Worm (Caenorhabditis elegans): ENCODE results near the gene tank-1.

tank-1 gene

ce11 chrV:1285657-1286123 is at the start of gene tank-1:
Gene tank-1 (minus strand): TSS chrV:1285707.
- TF ChIP-seq pat-9 (tag; optimal IDR thresholded peaks at IDR 0.05) (no peak), dve-1 (tag; optimal IDR thresholded peaks at IDR 0.05) (no peak), unc-55 (GFP tag; optimal IDR thresholded peaks at IDR 0.05) (no peak), zip-5 (tag; optimal IDR thresholded peaks at IDR 0.05) (no peak), Y22D7AL.16 (tag; optimal IDR thresholded peaks at IDR 0.05) (no peak), lim-6 (tag; optimal IDR thresholded peaks at IDR 0.05) (no peak)

- TF ChIP-seq ceh-18 (tag; optimal IDR thresholded peaks at IDR 0.05) (peak; percentile 11), nfya-1 (tag; optimal IDR thresholded peaks at IDR 0.05) (no peak), unc-55 (GFP tag; optimal IDR thresholded peaks at IDR 0.05) (peak; percentile 40)
These were observed 41.8 kb upstream of the tank-1 start for ce11 chrV:1327317-1327716.

- TF ChIP-seq unc-55 (GFP tag; optimal IDR thresholded peaks at IDR 0.05) (peak; percentile 78), elt-4 (tag; optimal IDR thresholded peaks at IDR 0.05) (no peak)
These were observed 40.6 kb upstream of the tank-1 start for ce11 chrV:1326067-1326466.

- TF ChIP-seq fkh-6 (tag; optimal IDR thresholded peaks at IDR 0.05) (no peak), ref-2 (tag; optimal IDR thresholded peaks at IDR 0.05) (no peak), mec-3 (tag; optimal IDR thresholded peaks at IDR 0.05; ENCODE audit: borderline replicate concordance) (no peak), unc-42 (tag; optimal IDR thresholded peaks at IDR 0.05) (peak; percentile 60)
These were observed 36.3 kb upstream of the tank-1 start for ce11 chrV:1321776-1322175.

- TF ChIP-seq gmeb-2 (tag; optimal IDR thresholded peaks at IDR 0.05): no peak
- peak; percentile 58 for TF ChIP-seq unc-42 (tag; optimal IDR thresholded peaks at IDR 0.05)
These were observed 32.4 kb upstream of the tank-1 start, which contains the start of gene F16B3.3 for ce11 chrV:1317869-1318354. Gene F16B3.3 (minus strand): TSS chrV:1317919.

ce11 chrV:1314819-1315218 is 29.3 kb upstream of the tank-1 start, which contains the start of gene F16B3.2:
Gene F16B3.2 (plus strand): TSS chrV:1315119.
- TF ChIP-seq ceh-18 (tag; optimal IDR thresholded peaks at IDR 0.05) (no peak), ceh-48 (tag; optimal IDR thresholded peaks at IDR 0.05) (no peak), ceh-22 (tag; optimal IDR thresholded peaks at IDR 0.05) (no peak), pros-1 (tag; optimal IDR thresholded peaks at IDR 0.05) (no peak), eyg-1 (tag; optimal IDR thresholded peaks at IDR 0.05) (no peak), unc-55 (GFP tag; optimal IDR thresholded peaks at IDR 0.05) (no peak), sox-4 (tag; optimal IDR thresholded peaks at IDR 0.05) (no peak), ceh-2 (tag; optimal IDR thresholded peaks at IDR 0.05) (no peak), ceh-19 (GFP tag; optimal IDR thresholded peaks at IDR 0.05) (no peak), hlh-6 (tag; optimal IDR thresholded peaks at IDR 0.05) (no peak), ref-2 (tag; optimal IDR thresholded peaks at IDR 0.05) (no peak), ceh-31 (tag; optimal IDR thresholded peaks at IDR 0.05) (no peak), gmeb-2 (tag; optimal IDR thresholded peaks at IDR 0.05) (no peak), fkh-10 (GFP tag; optimal IDR thresholded peaks at IDR 0.05) (no peak), K09A11.1 (tag; optimal IDR thresholded peaks at IDR 0.05; ENCODE audit: insufficient read depth) (no peak), F13H6.1 (tag; optimal IDR thresholded peaks at IDR 0.05) (no peak), ceh-34 (tag; optimal IDR thresholded peaks at IDR 0.05) (no peak), hlh-8 (tag; optimal IDR thresholded peaks at IDR 0.05) (no peak), sox-2 (GFP tag; IDR thresholded peaks at IDR 0.05) (no peak)

ce11 chrV:1313274-1313673 is 27.8 kb upstream of the tank-1 start:
- TF ChIP-seq pax-1 (tag; optimal IDR thresholded peaks at IDR 0.05) (no peak), ceh-24 (tag; optimal IDR thresholded peaks at IDR 0.05) (no peak), ceh-14 (tag; optimal IDR thresholded peaks at IDR 0.05) (no peak), ceh-45 (GFP tag; IDR thresholded peaks at IDR 0.05) (no peak), F13H6.1 (tag; optimal IDR thresholded peaks at IDR 0.05) (no peak), unc-42 (tag; optimal IDR thresholded peaks at IDR 0.05) (peak; percentile 76), elt-2 (tag; optimal IDR thresholded peaks at IDR 0.05) (no peak), nhr-11 (tag; optimal IDR thresholded peaks at IDR 0.05) (no peak)

Data from whole organism, late embryonic.